Fruit fly (Drosophila melanogaster) whole organism, embryonic: ENCODE measurements around the gene CG13032.

Experiments
- ATbp ChIP-seq: fragments of 200-800 bp; sonication (Bioruptor generic); optimal IDR thresholded peaks from 2 replicates; lab custom pipeline; 2017; ENCODE audit warnings: missing biosample characterization, mild to moderate bottlenecking, missing genetic modification characterization, missing genetic modification reagents
- CG10462 ChIP-seq: fragments of 200-800 bp; sonication (Bioruptor generic); optimal IDR thresholded peaks from 2 replicates; lab custom pipeline; 2016; ENCODE audit warnings: missing biosample characterization, missing genetic modification characterization
- CG10654 ChIP-seq: fragments of 200-800 bp; sonication (Bioruptor generic); optimal IDR thresholded peaks from 2 replicates; lab custom pipeline; 2016; ENCODE audit warnings: missing biosample characterization, missing genetic modification characterization
- CG10979 ChIP-seq: fragments of 200-800 bp; sonication (Bioruptor generic); optimal IDR thresholded peaks from 2 replicates; lab custom pipeline; 2018; ENCODE audit warnings: missing biosample characterization, mild to moderate bottlenecking, missing genetic modification characterization, moderate library complexity
- CG12104 ChIP-seq: fragments of 200-800 bp; sonication (Bioruptor generic); optimal IDR thresholded peaks from 3 replicates; lab custom pipeline; 2016; ENCODE audit warnings: missing biosample characterization, missing genetic modification characterization
- CG12236 ChIP-seq: fragments of 200-800 bp; sonication (Bioruptor generic); optimal IDR thresholded peaks from 2 replicates; lab custom pipeline; 2016; ENCODE audit warnings: missing biosample characterization, missing genetic modification characterization
- CG13123 ChIP-seq: fragments of 200-800 bp; sonication (Bioruptor generic); optimal IDR thresholded peaks from 2 replicates; lab custom pipeline; 2016; ENCODE audit warnings: missing biosample characterization, missing genetic modification characterization
- CG13296 ChIP-seq: fragments of 200-800 bp; sonication (Bioruptor generic); optimal IDR thresholded peaks from 3 replicates; lab custom pipeline; 2018; ENCODE audit warnings: missing biosample characterization, mild to moderate bottlenecking, missing genetic modification characterization
- CG13894 ChIP-seq: fragments of 200-800 bp; sonication (Bioruptor generic); optimal IDR thresholded peaks from 3 replicates; lab custom pipeline; 2018; ENCODE audit warnings: missing biosample characterization, mild to moderate bottlenecking, missing genetic modification characterization, moderate library complexity
- CG15269 ChIP-seq: fragments of 200-800 bp; sonication (Bioruptor generic); optimal IDR thresholded peaks from 2 replicates; lab custom pipeline; 2018; ENCODE audit warnings: missing biosample characterization, mild to moderate bottlenecking, missing genetic modification characterization, moderate library complexity
- CG15514 ChIP-seq: fragments of 200-800 bp; sonication (Bioruptor generic); optimal IDR thresholded peaks from 3 replicates; lab custom pipeline; 2017; ENCODE audit warnings: missing biosample characterization, missing genetic modification characterization, mild to moderate bottlenecking, moderate library complexity, missing genetic modification reagents
- CG17612 ChIP-seq: fragments of 200-800 bp; sonication (Bioruptor generic); IDR thresholded peaks from 2 replicates; pipeline ENCODE4 v1.3.6; 2022; ENCODE audit warnings: missing biosample characterization, missing genetic modification characterization
- CG17912 ChIP-seq: fragments of 200-800 bp; sonication (Bioruptor generic); optimal IDR thresholded peaks from 2 replicates; lab custom pipeline; 2018; ENCODE audit warnings: missing biosample characterization, mild to moderate bottlenecking, missing genetic modification characterization
- CG2202 ChIP-seq: fragments of 200-800 bp; sonication (Bioruptor generic); optimal IDR thresholded peaks from 2 replicates; lab custom pipeline; 2018; ENCODE audit warnings: missing biosample characterization, mild to moderate bottlenecking, missing genetic modification characterization
- CG30431 ChIP-seq: fragments of 200-800 bp; sonication (Bioruptor generic); optimal IDR thresholded peaks from 2 replicates; lab custom pipeline; 2017; ENCODE audit warnings: missing biosample characterization, missing genetic modification characterization
- CG32767 ChIP-seq: fragments of 200-800 bp; sonication (Bioruptor generic); IDR thresholded peaks from 2 replicates; pipeline ENCODE4 v1.3.6; 2022; ENCODE audit warnings: missing biosample characterization, missing genetic modification characterization
- CG33213 ChIP-seq: fragments of 200-800 bp; sonication (Bioruptor generic); optimal IDR thresholded peaks from 3 replicates; lab custom pipeline; 2016; ENCODE audit warnings: missing biosample characterization, missing genetic modification characterization
- CG43689 ChIP-seq: fragments of 200-800 bp; sonication (Bioruptor generic); IDR thresholded peaks from 2 replicates; pipeline ENCODE4 v1.3.6; 2022; ENCODE audit warnings: missing biosample characterization, missing genetic modification characterization
- CG6813 ChIP-seq: fragments of 200-800 bp; sonication (Bioruptor generic); optimal IDR thresholded peaks from 2 replicates; lab custom pipeline; 2017; ENCODE audit warnings: missing biosample characterization, missing genetic modification characterization, mild to moderate bottlenecking, moderate library complexity, missing genetic modification reagents
- CG7745 ChIP-seq: fragments of 200-800 bp; sonication (Bioruptor generic); optimal IDR thresholded peaks from 2 replicates; lab custom pipeline; 2018; ENCODE audit warnings: missing biosample characterization, mild to moderate bottlenecking, missing genetic modification characterization, moderate library complexity
- CG8924 ChIP-seq: fragments of 200-800 bp; optimal IDR thresholded peaks from 3 replicates; lab custom pipeline; 2019; ENCODE audit warnings: missing biosample characterization, mild to moderate bottlenecking, missing genetic modification characterization, moderate library complexity
- CG9215 ChIP-seq: fragments of 200-800 bp; sonication (Bioruptor generic); IDR thresholded peaks from 2 replicates; pipeline ENCODE4 v1.3.6; 2022; ENCODE audit warnings: missing biosample characterization, missing genetic modification characterization
- CG9437 ChIP-seq: fragments of 200-800 bp; sonication (Bioruptor generic); optimal IDR thresholded peaks from 2 replicates; lab custom pipeline; 2018; ENCODE audit warnings: missing biosample characterization, mild to moderate bottlenecking, missing genetic modification characterization
- D ChIP-seq, 2 experiments: fragments of 200-800 bp in 1 of 2; fragments of >200 bp in 1 of 2; sonication (Bioruptor generic) in 1 of 2; optimal IDR thresholded peaks; 2 replicates in 1 of 2; 3 replicates in 1 of 2; lab custom pipeline; 2017; ENCODE audit warnings: mild to moderate bottlenecking in 1 of 2, missing biosample characterization in 1 of 2, missing genetic modification characterization in 1 of 2, missing genetic modification reagents in 1 of 2
- Doc2 ChIP-seq: fragments of 200-800 bp; sonication (Bioruptor generic); IDR thresholded peaks from 2 replicates; pipeline ENCODE4 v1.3.6; 2022; ENCODE audit warnings: missing biosample characterization, missing genetic modification characterization
- E2f2 ChIP-seq: fragments of 200-800 bp; sonication (Bioruptor generic); IDR thresholded peaks from 2 replicates; pipeline ENCODE4 v1.3.6; 2022; ENCODE audit warnings: missing biosample characterization, missing genetic modification characterization
- Fer1 ChIP-seq: fragments of 200-800 bp; sonication (Bioruptor generic); optimal IDR thresholded peaks from 2 replicates; lab custom pipeline; 2017; ENCODE audit warnings: missing biosample characterization, mild to moderate bottlenecking, missing genetic modification characterization
- Hr3 ChIP-seq: fragments of 200-800 bp; sonication (Bioruptor generic); optimal IDR thresholded peaks from 3 replicates; lab custom pipeline; 2016; ENCODE audit warnings: missing biosample characterization, missing genetic modification characterization
- Kr ChIP-seq: fragments of 200-800 bp; sonication (Bioruptor generic); optimal IDR thresholded peaks from 2 replicates; lab custom pipeline; 2017; ENCODE audit warnings: missing biosample characterization, mild to moderate bottlenecking, missing genetic modification characterization
- Lim3 ChIP-seq: fragments of 200-800 bp; sonication (Bioruptor generic); IDR thresholded peaks from 2 replicates; pipeline ENCODE4 v1.3.6; 2022; ENCODE audit warnings: missing biosample characterization, missing genetic modification characterization
- Six4 ChIP-seq: fragments of 200-800 bp; sonication (Bioruptor generic); optimal IDR thresholded peaks from 2 replicates; lab custom pipeline; 2016; ENCODE audit warnings: missing biosample characterization, missing genetic modification characterization
- abd-A ChIP-seq: fragments of 200-800 bp; sonication (Bioruptor generic); optimal IDR thresholded peaks from 3 replicates; lab custom pipeline; 2019; ENCODE audit warnings: missing biosample characterization, mild to moderate bottlenecking, missing genetic modification characterization, moderate library complexity
- ap ChIP-seq: fragments of 200-800 bp; sonication (Bioruptor generic); IDR thresholded peaks from 2 replicates; pipeline ENCODE4 v1.3.6; 2022; ENCODE audit warnings: missing biosample characterization, missing genetic modification characterization
- caup ChIP-seq: fragments of 200-800 bp; sonication (Bioruptor generic); optimal IDR thresholded peaks from 3 replicates; lab custom pipeline; 2017; ENCODE audit warnings: missing biosample characterization, mild to moderate bottlenecking, missing genetic modification characterization, moderate library complexity; ENCODE audit not compliant: severe bottlenecking
- crp ChIP-seq, 2 experiments: fragments of 200-800 bp; sonication (Bioruptor generic); optimal IDR thresholded peaks; 2 replicates in 1 of 2; 3 replicates in 1 of 2; lab custom pipeline; 2017; ENCODE audit warnings: missing biosample characterization in 2 of 2, missing genetic modification characterization in 2 of 2, mild to moderate bottlenecking in 1 of 2, moderate library complexity in 1 of 2
- dimm ChIP-seq: fragments of 200-800 bp; sonication (Bioruptor generic); IDR thresholded peaks from 2 replicates; pipeline ENCODE4 v1.3.6; 2022; ENCODE audit warnings: missing biosample characterization, missing genetic modification characterization
- eve ChIP-seq, 2 experiments: fragments of >200 bp; optimal IDR thresholded peaks; 2 replicates each; lab custom pipeline; 2017; ENCODE audit warnings: missing biosample characterization in 2 of 2, missing genetic modification characterization in 2 of 2
- ewg ChIP-seq: fragments of 200-800 bp; sonication (Bioruptor generic); optimal IDR thresholded peaks from 3 replicates; lab custom pipeline; 2017; ENCODE audit warnings: mild to moderate bottlenecking, missing biosample characterization, missing genetic modification reagents, missing genetic modification characterization
- grn ChIP-seq: fragments of 200-800 bp; sonication (Bioruptor generic); optimal IDR thresholded peaks from 3 replicates; lab custom pipeline; 2017; ENCODE audit warnings: missing biosample characterization, missing genetic modification characterization
- jigr1 ChIP-seq: fragments of 200-800 bp; sonication (Bioruptor generic); IDR thresholded peaks from 3 replicates; pipeline ENCODE4 v1.3.6; 2022; ENCODE audit warnings: missing biosample characterization, missing genetic modification characterization
- phol ChIP-seq: fragments of 200-800 bp; sonication (Bioruptor generic); optimal IDR thresholded peaks from 3 replicates; lab custom pipeline; 2018; ENCODE audit warnings: missing biosample characterization, mild to moderate bottlenecking, missing genetic modification characterization, moderate library complexity
- repo ChIP-seq: fragments of 200-800 bp; sonication (Bioruptor generic); optimal IDR thresholded peaks from 2 replicates; lab custom pipeline; 2016; ENCODE audit warnings: missing biosample characterization, missing genetic modification characterization
- rib ChIP-seq: fragments of 200-800 bp; sonication (Bioruptor generic); IDR thresholded peaks from 2 replicates; pipeline ENCODE4 v1.3.6; 2022; ENCODE audit warnings: missing biosample characterization, missing genetic modification characterization
- row ChIP-seq: fragments of 200-800 bp; sonication (Bioruptor generic); IDR thresholded peaks from 3 replicates; pipeline ENCODE4 v1.3.6; 2022; ENCODE audit warnings: missing biosample characterization, missing genetic modification characterization
- salm ChIP-seq: fragments of 200-800 bp; sonication (Bioruptor generic); optimal IDR thresholded peaks from 2 replicates; lab custom pipeline; 2018; ENCODE audit warnings: missing biosample characterization, mild to moderate bottlenecking, missing genetic modification characterization
- scrt ChIP-seq: fragments of 200-800 bp; sonication (Bioruptor generic); optimal IDR thresholded peaks from 2 replicates; lab custom pipeline; 2018; ENCODE audit warnings: missing biosample characterization, mild to moderate bottlenecking, missing genetic modification characterization, moderate library complexity
- sens ChIP-seq: fragments of 200-800 bp; sonication (Bioruptor generic); peaks from one replicate; lab custom pipeline; 2016; ENCODE audit warnings: missing biosample characterization, missing genetic modification characterization
- sens-2 ChIP-seq: fragments of 200-800 bp; sonication (Bioruptor generic); IDR thresholded peaks from 2 replicates; pipeline ENCODE4 v1.3.6; 2022; ENCODE audit warnings: missing biosample characterization, missing genetic modification characterization
- sim ChIP-seq: fragments of 200-800 bp; sonication (Bioruptor generic); IDR thresholded peaks from 2 replicates; pipeline ENCODE4 v1.3.6; 2022; ENCODE audit warnings: missing biosample characterization, missing genetic modification characterization
- tin ChIP-seq: fragments of 200-800 bp; sonication (Bioruptor generic); optimal IDR thresholded peaks from 3 replicates; lab custom pipeline; 2016; ENCODE audit warnings: missing biosample characterization, missing genetic modification characterization
- toy ChIP-seq: fragments of 200-800 bp; sonication (Bioruptor generic); IDR thresholded peaks from 2 replicates; pipeline ENCODE4 v1.3.6; 2022; ENCODE audit warnings: missing biosample characterization, missing genetic modification characterization

CG13032 gene

DNA sequence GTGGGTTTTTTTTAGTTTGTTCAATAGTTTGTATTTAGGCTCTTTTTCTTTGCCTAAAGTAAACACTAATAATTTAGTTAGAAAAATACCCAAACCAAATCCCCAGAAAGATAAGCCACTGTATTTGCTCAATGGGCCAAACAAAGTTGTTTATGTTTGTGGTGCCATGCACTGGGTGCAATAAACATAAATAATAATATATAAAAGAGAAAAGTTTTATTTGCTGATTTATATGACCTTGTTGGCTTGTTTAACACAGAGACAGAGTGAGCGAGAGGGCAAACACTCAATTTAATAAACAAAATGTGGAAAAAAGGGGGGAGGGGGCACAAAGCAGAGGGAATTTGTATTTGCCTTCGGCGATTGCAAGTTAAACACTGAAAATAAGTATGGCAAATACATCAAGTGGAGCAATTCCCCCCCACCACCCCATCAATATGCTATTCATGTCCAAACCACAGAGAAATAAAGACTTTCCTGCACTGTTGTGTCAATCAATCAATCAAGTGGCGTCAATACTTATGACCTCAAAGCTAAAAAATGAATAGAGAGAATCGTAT lies 33.2 kb upstream of the CG13032 start (continued):
- TF ChIP-seq Lim3: no peak
- TF ChIP-seq salm (tag; lab: Kevin White, UChicago): peak; percentile 64
- no peak for TF ChIP-seq grn (GFP tag; lab: Kevin White, UChicago)
- peak; percentile 63 for TF ChIP-seq CG6813 (GFP tag; lab: Kevin White, UChicago)
- TF ChIP-seq ATbp: peak; percentile 82
- no peak for TF ChIP-seq sens-2 (GFP tag; lab: Robert Waterston, UW)
- no peak for TF ChIP-seq Doc2 (GFP tag; lab: Robert Waterston, UW)
- TF ChIP-seq E2f2: no peak
- TF ChIP-seq CG13123 (GFP tag; lab: Kevin White, UChicago): no peak
- no peak for TF ChIP-seq CG33213 (GFP tag; lab: Kevin White, UChicago)
- peak; percentile 68 for TF ChIP-seq CG8924
- peak; percentile 89 for TF ChIP-seq sens
- TF ChIP-seq Fer1 (GFP tag; lab: Kevin White, UChicago): no peak
- peak; percentile 76 for TF ChIP-seq CG2202 (tag; lab: Kevin White, UChicago)
- TF ChIP-seq D (optimal IDR thresholded peaks at IDR 0.05; lab: Kevin White, UChicago): no peak
- TF ChIP-seq D (GFP tag; optimal IDR thresholded peaks at IDR 0.05; lab: Kevin White, UChicago): peak; percentile 56
- peak; percentile 33 for TF ChIP-seq phol (tag; lab: Kevin White, UChicago)
- no peak for TF ChIP-seq toy (GFP tag; lab: Robert Waterston, UW)
- no peak for TF ChIP-seq CG15269
- TF ChIP-seq CG17912 (GFP tag; lab: Kevin White, UChicago): no peak
- peak; percentile 11 for TF ChIP-seq ewg
- no peak for TF ChIP-seq CG12236 (GFP tag; lab: Kevin White, UChicago)
- TF ChIP-seq caup (GFP tag; lab: Kevin White, UChicago): no peak
- no peak for TF ChIP-seq Hr3 (GFP tag; lab: Kevin White, UChicago)
- TF ChIP-seq CG10462 (GFP tag; lab: Kevin White, UChicago): peak; percentile 31
- no peak for TF ChIP-seq CG13894 (tag; lab: Kevin White, UChicago)
- no peak for TF ChIP-seq rib (GFP tag; lab: Robert Waterston, UW)
- no peak for TF ChIP-seq ap (GFP tag; lab: Robert Waterston, UW)
- no peak for TF ChIP-seq CG30431 (GFP tag; lab: Kevin White, UChicago)
- no peak for TF ChIP-seq eve (GFP tag; optimal IDR thresholded peaks at IDR 0.05; lab: Kevin White, UChicago)
- TF ChIP-seq dimm (GFP tag; lab: Robert Waterston, UW): no peak
- TF ChIP-seq CG32767: no peak
- TF ChIP-seq CG9437: no peak
- TF ChIP-seq CG15514 (GFP tag; lab: Kevin White, UChicago): no peak
- no peak for TF ChIP-seq scrt
- no peak for TF ChIP-seq CG13296 (GFP tag; lab: Kevin White, UChicago)
- TF ChIP-seq Six4: no peak
- TF ChIP-seq Kr (GFP tag; lab: Kevin White, UChicago): peak; percentile 66
- no peak for TF ChIP-seq abd-A (tag; lab: Kevin White, UChicago)
- TF ChIP-seq row (GFP tag; lab: Robert Waterston, UW): no peak
- no peak for TF ChIP-seq CG12104 (GFP tag; lab: Kevin White, UChicago)
- TF ChIP-seq CG10979: peak; percentile 58
- no peak for TF ChIP-seq jigr1 (GFP tag; lab: Robert Waterston, UW)
- TF ChIP-seq sim (GFP tag; lab: Robert Waterston, UW): no peak
- no peak for TF ChIP-seq CG43689 (GFP tag; lab: Robert Waterston, UW)
- peak; percentile 76 for TF ChIP-seq CG7745 (tag; lab: Kevin White, UChicago)
- no peak for TF ChIP-seq repo (GFP tag; lab: Kevin White, UChicago)
- no peak for TF ChIP-seq CG9215 (GFP tag; lab: Robert Waterston, UW)
- TF ChIP-seq crp (GFP tag; optimal IDR thresholded peaks at IDR 0.05; lab: Kevin White, UChicago): no peak
- TF ChIP-seq CG17612 (GFP tag; lab: Robert Waterston, UW): no peak
- TF ChIP-seq CG10654: peak; percentile 22
- TF ChIP-seq tin (GFP tag; lab: Kevin White, UChicago): no peak
